Worm (Caenorhabditis elegans) whole organism, young adult: ENCODE data around the gene clec-141.

Experiments used
- B0035.1 ChIP-seq: sonication (generic microtip); optimal IDR thresholded peaks from 2 replicates; lab custom pipeline; 2016; ENCODE audit warnings: missing genetic modification characterization, mild to moderate bottlenecking, missing compliant biosample characterization, missing genotype, missing genetic modification reagents
- C17E4.6 ChIP-seq: fragments of 200-800 bp; sonication (Bioruptor generic); IDR thresholded peaks from 2 replicates; pipeline ENCODE4 v1.3.6; 2022; ENCODE audit warnings: missing genetic modification reagents, missing genetic modification characterization, missing compliant biosample characterization
- K11D2.4 ChIP-seq: fragments of 200-800 bp; sonication (Bioruptor generic); IDR thresholded peaks from 2 replicates; pipeline ENCODE4 v1.3.6; 2022; ENCODE audit warnings: missing genetic modification reagents, missing genetic modification characterization, missing compliant biosample characterization
- K12H6.12 ChIP-seq: fragments of 200-800 bp; sonication (Bioruptor generic); optimal IDR thresholded peaks from 2 replicates; lab custom pipeline; 2018; ENCODE audit warnings: mild to moderate bottlenecking, missing genetic modification characterization, missing compliant biosample characterization
- T07F8.4 ChIP-seq: sonication (generic microtip); optimal IDR thresholded peaks from 2 replicates; lab custom pipeline; 2016; ENCODE audit warnings: mild to moderate bottlenecking, missing genetic modification characterization, moderate library complexity, missing compliant biosample characterization
- T26A5.8 ChIP-seq: sonication (generic microtip); optimal IDR thresholded peaks from 2 replicates; lab custom pipeline; 2016; ENCODE audit warnings: missing genetic modification characterization, missing compliant biosample characterization
- Y67H2A.10 ChIP-seq: fragments of 200-800 bp; sonication (Bioruptor generic); conservative IDR thresholded peaks from 2 replicates; pipeline ENCODE4 v1.3.6; 2022; ENCODE audit warnings: missing genetic modification reagents, missing genetic modification characterization, missing compliant biosample characterization
- akir-1 ChIP-seq: fragments of 200-800 bp; sonication (Bioruptor generic); optimal IDR thresholded peaks from 2 replicates; lab custom pipeline; 2018; ENCODE audit warnings: mild to moderate bottlenecking, missing genetic modification characterization, moderate library complexity, missing compliant biosample characterization
- ama-1 ChIP-seq, 3 experiments: fragments of 150-350 bp in 1 of 3; sonication (generic microtip) in 2 of 3; optimal IDR thresholded peaks; 2 replicates each; lab custom pipeline; 2014 to 2018; ENCODE audit warnings: missing biosample characterization in 2 of 3, missing genetic modification characterization in 2 of 3, missing genetic modification reagents in 2 of 3
- aptf-2 ChIP-seq: fragments of 200-800 bp; sonication (Bioruptor generic); conservative IDR thresholded peaks from 2 replicates; pipeline ENCODE4 v1.3.6; 2022; ENCODE audit warnings: missing genetic modification reagents, missing genetic modification characterization, missing compliant biosample characterization
- atf-7 ChIP-seq: sonication (generic microtip); optimal IDR thresholded peaks from 2 replicates; lab custom pipeline; 2017; ENCODE audit warnings: mild to moderate bottlenecking, missing genetic modification characterization, missing compliant biosample characterization
- bed-1 ChIP-seq: fragments of 200-800 bp; sonication (Bioruptor generic); IDR thresholded peaks from 2 replicates; pipeline ENCODE4 v1.3.6; 2022; ENCODE audit warnings: missing genetic modification reagents, missing genetic modification characterization, missing compliant biosample characterization
- ceh-100 ChIP-seq: fragments of 200-800 bp; sonication (Bioruptor generic); IDR thresholded peaks from 2 replicates; pipeline ENCODE4 v1.3.6; 2022; ENCODE audit warnings: missing genetic modification reagents, missing genetic modification characterization, missing compliant biosample characterization
- ceh-27 ChIP-seq: fragments of 200-800 bp; sonication (Bioruptor generic); optimal IDR thresholded peaks from 2 replicates; lab custom pipeline; 2018; ENCODE audit warnings: mild to moderate bottlenecking, missing genetic modification characterization, moderate library complexity, missing compliant biosample characterization
- ceh-40 ChIP-seq: fragments of 200-800 bp; sonication (Bioruptor generic); IDR thresholded peaks from 2 replicates; pipeline ENCODE4 v1.3.6; 2022; ENCODE audit warnings: missing genetic modification characterization, missing compliant biosample characterization
- ceh-58 ChIP-seq: fragments of 200-800 bp; sonication (Bioruptor generic); IDR thresholded peaks from 2 replicates; pipeline ENCODE4 v1.3.6; 2022; ENCODE audit warnings: missing genetic modification characterization, missing compliant biosample characterization
- ceh-91 ChIP-seq: fragments of 200-800 bp; sonication (Bioruptor generic); IDR thresholded peaks from 2 replicates; pipeline ENCODE4 v1.3.6; 2022; ENCODE audit warnings: missing genetic modification reagents, missing genetic modification characterization, missing compliant biosample characterization
- ekl-4 ChIP-seq: fragments of 200-800 bp; sonication (Bioruptor generic); IDR thresholded peaks from 2 replicates; pipeline ENCODE4 v1.3.6; 2022; ENCODE audit warnings: missing genetic modification reagents, missing genetic modification characterization, missing compliant biosample characterization
- fkh-3 ChIP-seq: sonication (generic microtip); optimal IDR thresholded peaks from 2 replicates; lab custom pipeline; 2016; ENCODE audit warnings: mild to moderate bottlenecking, missing genetic modification characterization, missing compliant biosample characterization
- gei-17 ChIP-seq: fragments of 200-800 bp; sonication (Bioruptor generic); optimal IDR thresholded peaks from 2 replicates; lab custom pipeline; 2018; ENCODE audit warnings: mild to moderate bottlenecking, missing genetic modification characterization, missing compliant biosample characterization
- hlh-12 ChIP-seq: sonication (generic microtip); optimal IDR thresholded peaks from 2 replicates; lab custom pipeline; 2016; ENCODE audit warnings: missing genetic modification characterization, missing compliant biosample characterization
- hlh-26 ChIP-seq: fragments of 200-800 bp; sonication (Bioruptor generic); conservative IDR thresholded peaks from 2 replicates; pipeline ENCODE4 v1.3.6; 2022; ENCODE audit warnings: missing genetic modification reagents, missing genetic modification characterization, missing compliant biosample characterization
- hmg-1.2 ChIP-seq: fragments of 200-800 bp; sonication (Bioruptor generic); IDR thresholded peaks from 2 replicates; pipeline ENCODE4 v1.3.6; 2022; ENCODE audit warnings: missing genetic modification reagents, missing genetic modification characterization, missing compliant biosample characterization
- hmg-20 ChIP-seq: fragments of 200-800 bp; sonication (Bioruptor generic); IDR thresholded peaks from 2 replicates; pipeline ENCODE4 v1.3.6; 2022; ENCODE audit warnings: missing genetic modification reagents, missing genetic modification characterization, missing compliant biosample characterization
- hsf-1 ChIP-seq: fragments of 200-800 bp; sonication (Bioruptor generic); IDR thresholded peaks from 2 replicates; pipeline ENCODE4 v1.3.6; 2022; ENCODE audit warnings: missing genetic modification reagents, missing genetic modification characterization, missing compliant biosample characterization
- lin-35 ChIP-seq, 3 experiments: fragments of 150-350 bp in 2 of 3; sonication (generic microtip) in 1 of 3; optimal IDR thresholded peaks; 2 replicates each; lab custom pipeline; 2014 to 2018; ENCODE audit warnings: missing biosample characterization in 3 of 3, missing genetic modification characterization in 3 of 3, missing genetic modification reagents in 3 of 3
- lin-54 ChIP-seq: fragments of 200-800 bp; sonication (Bioruptor generic); optimal IDR thresholded peaks from 2 replicates; lab custom pipeline; 2018; ENCODE audit warnings: mild to moderate bottlenecking, missing genetic modification characterization, missing compliant biosample characterization
- lsy-27 ChIP-seq: sonication (generic microtip); optimal IDR thresholded peaks from 2 replicates; lab custom pipeline; 2017; ENCODE audit warnings: missing genetic modification characterization, mild to moderate bottlenecking, missing compliant biosample characterization, antibody characterized with exemption, missing genotype, borderline replicate concordance; ENCODE audit not compliant: insufficient read depth
- madf-3 ChIP-seq: fragments of 200-800 bp; sonication (Bioruptor generic); IDR thresholded peaks from 2 replicates; pipeline ENCODE4 v1.3.6; 2022; ENCODE audit warnings: missing genetic modification reagents, missing genetic modification characterization, missing compliant biosample characterization
- madf-6 ChIP-seq: fragments of 200-800 bp; sonication (Bioruptor generic); IDR thresholded peaks from 2 replicates; pipeline ENCODE4 v1.3.6; 2022; ENCODE audit warnings: missing genetic modification reagents, missing genetic modification characterization, missing compliant biosample characterization
- mxl-1 ChIP-seq: sonication (generic microtip); optimal IDR thresholded peaks from 2 replicates; lab custom pipeline; 2016; ENCODE audit warnings: missing genetic modification characterization, missing compliant biosample characterization
- nfya-1 ChIP-seq: sonication (generic microtip); optimal IDR thresholded peaks from 2 replicates; lab custom pipeline; 2017; ENCODE audit warnings: antibody characterized with exemption, missing compliant biosample characterization, missing genetic modification characterization, borderline replicate concordance; ENCODE audit not compliant: insufficient read depth
- nfyb-1 ChIP-seq: fragments of 200-800 bp; sonication (Bioruptor generic); IDR thresholded peaks from 2 replicates; pipeline ENCODE4 v1.3.6; 2022; ENCODE audit warnings: missing genetic modification reagents, missing genetic modification characterization, missing compliant biosample characterization
- nhr-120 ChIP-seq: fragments of 200-800 bp; sonication (Bioruptor generic); IDR thresholded peaks from 2 replicates; pipeline ENCODE4 v1.3.6; 2022; ENCODE audit warnings: missing genetic modification characterization, missing compliant biosample characterization
- sdz-38 ChIP-seq: sonication (generic microtip); optimal IDR thresholded peaks from 2 replicates; lab custom pipeline; 2016; ENCODE audit warnings: missing genotype, missing genetic modification characterization, missing compliant biosample characterization
- sea-2 ChIP-seq: fragments of 200-800 bp; sonication (Bioruptor generic); IDR thresholded peaks from 2 replicates; pipeline ENCODE4 v1.3.6; 2022; ENCODE audit warnings: missing genetic modification characterization, missing compliant biosample characterization
- snpc-1.1 ChIP-seq: sonication (generic microtip); optimal IDR thresholded peaks from 2 replicates; lab custom pipeline; 2017; ENCODE audit warnings: missing genetic modification characterization, mild to moderate bottlenecking, missing compliant biosample characterization, antibody characterized with exemption, moderate library complexity, missing genotype, missing genetic modification reagents; ENCODE audit not compliant: insufficient read depth
- snpc-4 ChIP-seq, 5 experiments: fragments of 150-350 bp in 1 of 5; sonication (generic microtip) in 4 of 5; optimal IDR thresholded peaks; 2 replicates each; lab custom pipeline; 2014 to 2018; ENCODE audit warnings: missing genetic modification characterization in 5 of 5, missing biosample characterization in 3 of 5, antibody characterized with exemption in 2 of 5, mild to moderate bottlenecking in 2 of 5, missing compliant biosample characterization in 2 of 5, missing genotype in 2 of 5, moderate library complexity in 2 of 5, missing genetic modification reagents in 1 of 5
- somi-1 ChIP-seq: fragments of 200-800 bp; sonication (Bioruptor generic); optimal IDR thresholded peaks from 2 replicates; lab custom pipeline; 2018; ENCODE audit warnings: mild to moderate bottlenecking, missing genetic modification characterization, missing compliant biosample characterization
- sptf-2 ChIP-seq: fragments of 200-800 bp; sonication (Bioruptor generic); optimal IDR thresholded peaks from 2 replicates; lab custom pipeline; 2018; ENCODE audit warnings: mild to moderate bottlenecking, missing genetic modification characterization, missing compliant biosample characterization
- tbp1 ChIP-seq: fragments of 200-800 bp; sonication (Bioruptor generic); optimal IDR thresholded peaks from 2 replicates; lab custom pipeline; 2018; ENCODE audit warnings: mild to moderate bottlenecking, missing genetic modification characterization, missing compliant biosample characterization
- unc-130 ChIP-seq: sonication (generic microtip); optimal IDR thresholded peaks from 2 replicates; lab custom pipeline; 2016; ENCODE audit warnings: missing genetic modification reagents, missing genetic modification characterization, missing compliant biosample characterization
- zfh-2 ChIP-seq: fragments of 200-800 bp; sonication (Bioruptor generic); conservative IDR thresholded peaks from 2 replicates; pipeline ENCODE4 v1.3.6; 2022; ENCODE audit warnings: missing genetic modification reagents, missing genetic modification characterization, missing compliant biosample characterization
- ztf-18 ChIP-seq: sonication (generic microtip); optimal IDR thresholded peaks from 2 replicates; lab custom pipeline; 2016; ENCODE audit warnings: missing genotype, mild to moderate bottlenecking, missing genetic modification characterization, missing compliant biosample characterization
- ztf-25 ChIP-seq: fragments of 200-800 bp; sonication (Bioruptor generic); IDR thresholded peaks from 2 replicates; pipeline ENCODE4 v1.3.6; 2022; ENCODE audit warnings: missing genetic modification reagents, missing genetic modification characterization, missing compliant biosample characterization
- ztf-26 ChIP-seq: sonication (generic microtip); optimal IDR thresholded peaks from 2 replicates; lab custom pipeline; 2017; ENCODE audit warnings: missing genetic modification characterization, missing compliant biosample characterization
- ztf-3 ChIP-seq: fragments of 200-800 bp; sonication (Bioruptor generic); optimal IDR thresholded peaks from 2 replicates; lab custom pipeline; 2018; ENCODE audit warnings: mild to moderate bottlenecking, missing genetic modification characterization, missing compliant biosample characterization

Gene clec-141

DNA sequence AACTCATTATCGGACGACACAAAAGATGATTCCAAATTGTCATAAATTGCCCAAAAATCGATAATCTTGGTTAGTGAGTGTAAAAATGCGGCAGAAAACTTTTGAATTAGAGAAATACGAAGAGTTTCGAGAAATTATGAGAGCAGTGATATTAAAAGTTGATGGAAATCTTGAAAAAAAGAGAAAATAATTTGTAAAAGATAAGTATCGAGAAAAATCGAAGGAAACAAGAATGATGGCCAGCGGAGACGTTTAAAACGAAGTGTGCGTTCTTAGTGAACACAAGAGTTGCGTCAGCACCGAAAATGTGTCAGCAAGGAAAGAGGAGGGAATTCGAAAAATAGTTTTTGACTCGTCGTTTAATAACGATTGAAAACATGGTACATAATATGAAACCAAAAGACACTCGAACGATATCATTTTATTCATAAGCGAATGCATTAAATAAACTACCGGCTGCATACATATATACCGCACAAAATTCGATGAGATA is 17.6 kb downstream of the clec-141 start, which contains the start of gene ndx-6 (continued):
- TF ChIP-seq ama-1 (optimal IDR thresholded peaks at IDR 0.05; lab: Kevin White, UChicago) (no peak), ama-1 (GFP tag; optimal IDR thresholded peaks at IDR 0.05; lab: Kevin White, UChicago) (no peak), unc-130 (GFP tag; lab: Kevin White, UChicago) (no peak), T07F8.4 (tag; lab: Kevin White, UChicago) (no peak), hlh-12 (no peak), ceh-100 (GFP tag; lab: Robert Waterston, UW) (peak; percentile 60; the same call in 1 of the 2 replicates), ztf-25 (GFP tag; lab: Robert Waterston, UW) (no peak), K11D2.4 (GFP tag; lab: Robert Waterston, UW) (peak; percentile 61; the same call in 1 of the 2 replicates), snpc-1.1 (tag; lab: Kevin White, UChicago) (no peak), sptf-2 (no peak), lin-54 (GFP tag; lab: Kevin White, UChicago) (peak; percentile 98), lsy-27 (tag; lab: Kevin White, UChicago) (no peak), hmg-20 (GFP tag; lab: Robert Waterston, UW) (0 out of 2 replicates have a peak, but pooled peaks have one; percentile 13), T26A5.8 (no peak), ceh-40 (no peak), nhr-120 (GFP tag; lab: Robert Waterston, UW) (no peak), fkh-3 (tag; lab: Kevin White, UChicago) (no peak), C17E4.6 (GFP tag; lab: Robert Waterston, UW) (no peak), hsf-1 (GFP tag; lab: Robert Waterston, UW) (peak; percentile 53; the same call in 1 of the 2 replicates), atf-7 (tag; lab: Kevin White, UChicago) (no peak), somi-1 (GFP tag; lab: Kevin White, UChicago) (no peak), hmg-1.2 (peak; percentile 43; the same call in 1 of the 2 replicates), nfya-1 (tag; lab: Kevin White, UChicago) (no peak), ceh-91 (0 out of 2 replicates have a peak, but pooled peaks have one; percentile 33), madf-3 (peak; percentile 75; the same call in 1 of the 2 replicates), tbp1 (peak; percentile 56), lin-35 (GFP tag; optimal IDR thresholded peaks at IDR 0.05; lab: Kevin White, UChicago) (peak; percentile 63 to 96 (median 83)), hlh-26 (GFP tag; lab: Robert Waterston, UW) (no peak), sea-2 (no peak), gei-17 (no peak), ceh-27 (GFP tag; lab: Kevin White, UChicago) (peak; percentile 46), ekl-4 (GFP tag; lab: Robert Waterston, UW) (0 out of 2 replicates have a peak, but pooled peaks have one; percentile 64), zfh-2 (GFP tag; lab: Robert Waterston, UW) (no peak), snpc-4 (GFP tag; optimal IDR thresholded peaks at IDR 0.05; lab: Kevin White, UChicago) (no peak), snpc-4 (tag; optimal IDR thresholded peaks at IDR 0.05; lab: Kevin White, UChicago) (peak in 3 of 4 experiments; percentile 49 to 64 (median 54)), bed-1 (no peak), nfyb-1 (GFP tag; lab: Robert Waterston, UW) (peak; percentile 77; the same call in 1 of the 2 replicates), Y67H2A.10 (GFP tag; lab: Robert Waterston, UW) (no peak), ztf-18 (tag; lab: Kevin White, UChicago) (peak; percentile 95), sdz-38 (tag; lab: Kevin White, UChicago) (no peak), ceh-58 (no peak), ztf-3 (no peak), ztf-26 (peak; percentile 9), B0035.1 (no peak), mxl-1 (tag; lab: Kevin White, UChicago) (no peak), akir-1 (GFP tag; lab: Kevin White, UChicago) (no peak), K12H6.12 (no peak), aptf-2 (no peak), madf-6 (GFP tag; lab: Robert Waterston, UW) (peak; percentile 73)
